Worm (Caenorhabditis elegans) whole organism, L4 larva: ENCODE results near the gene F54D5.15.
"Not testable (repeated sequence)": the region's sequence is repeated elsewhere in the genome, so short reads cannot be mapped to it uniquely, and the experiment has no call there.

Source experiments
- D1046.2 ChIP-seq: fragments of 200-800 bp; sonication (Bioruptor generic); IDR thresholded peaks from 2 replicates; pipeline ENCODE4 v1.3.6; 2022; ENCODE audit warnings: missing genetic modification characterization, missing compliant biosample characterization
- F37D6.2 ChIP-seq: sonication (generic microtip); optimal IDR thresholded peaks from 2 replicates; lab custom pipeline; 2016; ENCODE audit warnings: mild to moderate bottlenecking, missing genetic modification characterization, missing compliant biosample characterization
- Y48G9A.11 ChIP-seq: fragments of 200-800 bp; sonication (Bioruptor generic); IDR thresholded peaks from 2 replicates; pipeline ENCODE4 v1.3.6; 2022; ENCODE audit warnings: missing genetic modification reagents, missing genetic modification characterization, missing compliant biosample characterization
- aha-1 ChIP-seq: fragments of 150-350 bp; peaks from one replicate; lab custom pipeline; 2014; ENCODE audit warnings: missing biosample characterization, missing genetic modification characterization
- aly-2 ChIP-seq: sonication (generic microtip); optimal IDR thresholded peaks from 2 replicates; lab custom pipeline; 2018; ENCODE audit warnings: missing biosample characterization, missing genetic modification characterization
- arid-1 ChIP-seq: fragments of 200-800 bp; sonication (Bioruptor generic); conservative IDR thresholded peaks from 2 replicates; pipeline ENCODE4 v1.3.6; 2022; ENCODE audit warnings: missing genetic modification reagents, missing genetic modification characterization, missing compliant biosample characterization
- ceh-28 ChIP-seq: fragments of 150-350 bp; optimal IDR thresholded peaks from 2 replicates; lab custom pipeline; 2014; ENCODE audit warnings: missing biosample characterization, missing genetic modification reagents, missing genetic modification characterization
- ceh-44 ChIP-seq: fragments of 200-800 bp; sonication (Bioruptor generic); IDR thresholded peaks from 2 replicates; pipeline ENCODE4 v1.3.6; 2022; ENCODE audit warnings: missing genetic modification reagents, missing genetic modification characterization, missing compliant biosample characterization
- ces-1 ChIP-seq: fragments of 150-350 bp; sonication (generic microtip); optimal IDR thresholded peaks from 4 replicates; lab custom pipeline; 2014; ENCODE audit warnings: missing biosample characterization, missing genetic modification reagents, missing genetic modification characterization
- daf-12 ChIP-seq: fragments of 150-350 bp; optimal IDR thresholded peaks from 2 replicates; lab custom pipeline; 2014; ENCODE audit warnings: missing biosample characterization, missing genetic modification reagents, missing genetic modification characterization
- dmd-6 ChIP-seq: fragments of 200-800 bp; sonication (Bioruptor generic); IDR thresholded peaks from 2 replicates; pipeline ENCODE4 v1.3.6; 2022; ENCODE audit warnings: missing genetic modification reagents, missing genetic modification characterization, missing compliant biosample characterization
- dmd-8 ChIP-seq: fragments of 200-800 bp; sonication (Bioruptor generic); IDR thresholded peaks from 2 replicates; pipeline ENCODE4 v1.3.6; 2022; ENCODE audit warnings: missing genetic modification characterization, missing compliant biosample characterization
- dmd-9 ChIP-seq: fragments of 200-800 bp; sonication (Bioruptor generic); IDR thresholded peaks from 2 replicates; pipeline ENCODE4 v1.3.6; 2022; ENCODE audit warnings: missing genetic modification reagents, missing genetic modification characterization, missing compliant biosample characterization
- dve-1 ChIP-seq: sonication (generic microtip); optimal IDR thresholded peaks from 2 replicates; lab custom pipeline; 2017; ENCODE audit warnings: antibody characterized with exemption, mild to moderate bottlenecking, missing genetic modification characterization, missing compliant biosample characterization; ENCODE audit not compliant: insufficient read depth
- egl-43 ChIP-seq: fragments of 200-800 bp; sonication (Bioruptor generic); IDR thresholded peaks from 2 replicates; pipeline ENCODE4 v1.3.6; 2022; ENCODE audit warnings: missing genetic modification reagents, missing genetic modification characterization, missing compliant biosample characterization
- hlh-11 ChIP-seq: fragments of 200-800 bp; sonication (Bioruptor generic); optimal IDR thresholded peaks from 2 replicates; lab custom pipeline; 2018; ENCODE audit warnings: mild to moderate bottlenecking, missing genetic modification characterization, missing compliant biosample characterization
- hlh-30 ChIP-seq: sonication (generic microtip); optimal IDR thresholded peaks from 2 replicates; lab custom pipeline; 2017; ENCODE audit warnings: antibody characterized with exemption, mild to moderate bottlenecking, missing genetic modification characterization, missing compliant biosample characterization; ENCODE audit not compliant: insufficient read depth
- lin-1 ChIP-seq: fragments of 200-800 bp; sonication (Bioruptor generic); IDR thresholded peaks from 2 replicates; pipeline ENCODE4 v1.3.6; 2022; ENCODE audit warnings: missing genetic modification reagents, missing genetic modification characterization, missing compliant biosample characterization
- lin-13 ChIP-seq: fragments of 150-350 bp; optimal IDR thresholded peaks from 2 replicates; lab custom pipeline; 2014; ENCODE audit warnings: missing biosample characterization, missing genetic modification reagents, missing genetic modification characterization
- lin-38 ChIP-seq: fragments of 200-800 bp; sonication (Bioruptor generic); IDR thresholded peaks from 2 replicates; pipeline ENCODE4 v1.3.6; 2022; ENCODE audit warnings: missing genetic modification reagents, missing genetic modification characterization, missing compliant biosample characterization
- madf-5 ChIP-seq, 2 experiments: fragments of 200-800 bp; sonication (Bioruptor generic); IDR thresholded peaks; 2 replicates each; pipeline ENCODE4 v1.3.6; 2022; ENCODE audit warnings: missing compliant biosample characterization in 2 of 2, missing genetic modification characterization in 2 of 2
- mdl-1 ChIP-seq, 2 experiments: fragments of 150-350 bp in 1 of 2; sonication (generic microtip) in 1 of 2; optimal IDR thresholded peaks; 2 replicates each; lab custom pipeline; 2014 to 2017; ENCODE audit warnings: missing biosample characterization in 2 of 2, missing genetic modification characterization in 2 of 2
- mdt-29 ChIP-seq: fragments of 200-800 bp; sonication (Bioruptor generic); IDR thresholded peaks from 2 replicates; pipeline ENCODE4 v1.3.6; 2022; ENCODE audit warnings: missing genetic modification reagents, missing genetic modification characterization, missing compliant biosample characterization
- mep-1 ChIP-seq: fragments of 150-350 bp; sonication (generic microtip); optimal IDR thresholded peaks from 3 replicates; lab custom pipeline; 2014; ENCODE audit warnings: missing biosample characterization, missing genetic modification characterization
- mxl-3 ChIP-seq: fragments of 200-800 bp; sonication (Bioruptor generic); optimal IDR thresholded peaks from 2 replicates; lab custom pipeline; 2018; ENCODE audit warnings: mild to moderate bottlenecking, missing genetic modification characterization, missing compliant biosample characterization
- nhr-111 ChIP-seq: fragments of 200-800 bp; sonication (Bioruptor generic); optimal IDR thresholded peaks from 2 replicates; lab custom pipeline; 2018; ENCODE audit warnings: mild to moderate bottlenecking, missing genetic modification characterization, missing compliant biosample characterization
- nhr-28 ChIP-seq: fragments of 150-350 bp; optimal IDR thresholded peaks from 2 replicates; lab custom pipeline; 2014; ENCODE audit warnings: missing biosample characterization, missing genetic modification characterization
- nhr-41 ChIP-seq: fragments of 200-800 bp; sonication (Bioruptor generic); IDR thresholded peaks from 2 replicates; pipeline ENCODE4 v1.3.6; 2022; ENCODE audit warnings: missing genetic modification reagents, missing genetic modification characterization, missing compliant biosample characterization
- nhr-42 ChIP-seq: fragments of 200-800 bp; sonication (Bioruptor generic); IDR thresholded peaks from 2 replicates; pipeline ENCODE4 v1.3.6; 2022; ENCODE audit warnings: missing genetic modification characterization, missing compliant biosample characterization
- nhr-48 ChIP-seq: sonication (generic microtip); optimal IDR thresholded peaks from 2 replicates; lab custom pipeline; 2016; ENCODE audit warnings: mild to moderate bottlenecking, missing genetic modification characterization, missing compliant biosample characterization
- nhr-6 ChIP-seq: fragments of 150-350 bp; optimal IDR thresholded peaks from 2 replicates; lab custom pipeline; 2014; ENCODE audit warnings: missing biosample characterization, missing genetic modification characterization
- nhr-77 ChIP-seq: fragments of 150-350 bp; optimal IDR thresholded peaks from 2 replicates; lab custom pipeline; 2014; ENCODE audit warnings: missing biosample characterization, missing genetic modification characterization
- set-16 ChIP-seq: fragments of 200-800 bp; sonication (Bioruptor generic); IDR thresholded peaks from 2 replicates; pipeline ENCODE4 v1.3.6; 2022; ENCODE audit warnings: missing genetic modification reagents, missing genetic modification characterization, missing compliant biosample characterization
- snpc-4 ChIP-seq: fragments of 150-350 bp; optimal IDR thresholded peaks from 2 replicates; lab custom pipeline; 2014; ENCODE audit warnings: missing biosample characterization, missing genetic modification characterization
- spr-1 ChIP-seq: sonication (generic microtip); optimal IDR thresholded peaks from 2 replicates; lab custom pipeline; 2016; ENCODE audit warnings: mild to moderate bottlenecking, missing genetic modification characterization, missing compliant biosample characterization
- spr-3 ChIP-seq: fragments of 200-800 bp; sonication (Bioruptor generic); optimal IDR thresholded peaks from 2 replicates; lab custom pipeline; 2018; ENCODE audit warnings: mild to moderate bottlenecking, missing genetic modification characterization, missing compliant biosample characterization
- tra-1 ChIP-seq: fragments of 200-800 bp; sonication (Bioruptor generic); IDR thresholded peaks from 2 replicates; pipeline ENCODE4 v1.3.6; 2022; ENCODE audit warnings: missing genetic modification reagents, missing genetic modification characterization, missing compliant biosample characterization
- unc-62 ChIP-seq, 3 experiments: fragments of 150-350 bp in 1 of 3; sonication (generic microtip); optimal IDR thresholded peaks in 2 of 3; peaks in 1 of 3; 1 replicate in 1 of 3; 2 replicates in 2 of 3; lab custom pipeline; 2014 to 2017; ENCODE audit warnings: missing biosample characterization in 3 of 3, missing genetic modification characterization in 3 of 3, missing genetic modification reagents in 3 of 3, missing genotype in 1 of 3
- zfp-3 ChIP-seq: fragments of 200-800 bp; sonication (Bioruptor generic); conservative IDR thresholded peaks from 2 replicates; pipeline ENCODE4 v1.3.6; 2022; ENCODE audit warnings: missing genetic modification reagents, missing genetic modification characterization, missing compliant biosample characterization
- zip-2 ChIP-seq: fragments of 150-350 bp; optimal IDR thresholded peaks from 2 replicates; lab custom pipeline; 2014; ENCODE audit warnings: missing biosample characterization, missing genetic modification characterization

Gene F54D5.15

ce11 chrII:11566970-11567711 is 3.1 kb upstream of the F54D5.15 start, which contains the start of gene F54D5.5:
Gene F54D5.5, minus strand, starts transcription at chrII:11567020.
- TF ChIP-seq F37D6.2 (tag; lab: Kevin White, UChicago) (no peak), aly-2 (tag; lab: Kevin White, UChicago) (no peak), aha-1 (tag; lab: Kevin White, UChicago) (peak; percentile 43), mep-1 (no peak), lin-1 (no peak), Y48G9A.11 (GFP tag; lab: Robert Waterston, UW) (no peak), set-16 (GFP tag; lab: Robert Waterston, UW) (peak; percentile 68), unc-62 (GFP tag; optimal IDR thresholded peaks at IDR 0.05 in 1 of 2; lab: Kevin White, UChicago) (peak in 1 of 2 experiments; percentile 31), unc-62 (tag; optimal IDR thresholded peaks at IDR 0.05; lab: Kevin White, UChicago) (no peak), egl-43 (GFP tag; lab: Robert Waterston, UW) (peak; percentile 69; the same call in 1 of the 2 replicates), daf-12 (no peak), mdt-29 (GFP tag; lab: Robert Waterston, UW) (no peak), ces-1 (no peak), arid-1 (GFP tag; lab: Robert Waterston, UW) (no peak), spr-1 (tag; lab: Kevin White, UChicago) (no peak), spr-3 (GFP tag; lab: Kevin White, UChicago) (no peak), madf-5 (GFP tag; IDR thresholded peaks at IDR 0.05; lab: Robert Waterston, UW) (0 out of 4 replicates have a peak, but pooled peaks of 1 of the 2 experiments have one; percentile 60), nhr-48 (tag; lab: Kevin White, UChicago) (no peak), nhr-6 (tag; lab: Kevin White, UChicago) (peak; percentile 37), D1046.2 (GFP tag; lab: Robert Waterston, UW) (no peak), dve-1 (tag; lab: Kevin White, UChicago) (no peak), zip-2 (tag; lab: Kevin White, UChicago) (no peak)

DNA sequence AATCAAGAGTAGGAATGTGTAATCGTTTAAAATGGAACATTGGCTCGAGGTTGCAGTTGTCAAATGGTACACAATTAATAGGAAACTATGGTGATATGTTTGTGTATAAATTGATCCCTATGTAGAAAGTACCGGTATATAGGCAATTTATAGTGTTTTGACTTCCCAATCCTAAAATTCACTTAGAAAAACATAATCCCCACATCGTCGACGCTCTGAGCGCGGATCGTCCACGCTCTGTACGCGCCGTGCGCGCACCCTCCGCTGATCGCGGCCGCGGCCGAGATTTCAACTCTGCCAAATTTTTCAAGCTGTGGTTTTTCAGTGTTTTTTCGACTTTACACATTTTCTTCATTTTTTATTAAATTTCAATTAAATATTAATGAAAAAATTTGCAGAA is 7.7 kb downstream of the F54D5.15 start, which contains the start of gene F54D5.17:
Gene F54D5.17, plus strand, starts transcription at position 301 of the 400 bp plus-strand sequence.
- TF ChIP-seq tra-1 (no peak), set-16 (GFP tag; lab: Robert Waterston, UW) (peak; percentile 15; the same call in 1 of the 2 replicates)

DNA sequence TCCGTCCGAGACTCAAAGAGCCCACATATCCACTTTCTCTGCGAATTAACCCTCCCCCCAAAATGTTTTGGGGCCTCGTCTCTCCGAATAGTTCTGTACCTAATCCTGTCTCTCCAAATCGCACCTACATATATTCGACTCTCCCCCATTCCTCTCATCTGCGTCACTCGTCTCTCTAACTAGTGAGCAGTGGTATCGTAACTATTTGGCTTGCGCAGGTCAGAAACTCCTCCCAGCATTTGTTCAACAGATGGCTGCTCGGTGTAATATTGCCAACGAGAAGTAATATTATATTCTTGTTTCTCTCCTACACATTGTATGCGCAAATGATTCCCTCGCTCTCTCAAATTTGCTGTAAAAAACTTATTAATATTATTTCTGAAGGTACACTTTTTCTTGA is 8.4 kb downstream of the F54D5.15 start, which contains the start of gene F54D5.24:
Gene F54D5.24, plus strand, starts transcription at position 316 of the 400 bp plus-strand sequence.
- no peak for TF ChIP-seq mxl-3 (GFP tag; lab: Kevin White, UChicago)
- TF ChIP-seq dmd-8 (GFP tag; lab: Robert Waterston, UW), result no peak
- TF ChIP-seq nhr-28, result no peak
- no peak for TF ChIP-seq Y48G9A.11 (GFP tag; lab: Robert Waterston, UW)
- no peak for TF ChIP-seq nhr-111
- TF ChIP-seq spr-1 (tag; lab: Kevin White, UChicago), result no peak
- TF ChIP-seq dmd-6, result no peak
- TF ChIP-seq snpc-4 (tag; lab: Kevin White, UChicago), result no peak
- TF ChIP-seq mdl-1 (tag; optimal IDR thresholded peaks at IDR 0.05; lab: Kevin White, UChicago), result no peak

ce11 chrII:11551981-11552380 is 12.0 kb downstream of the F54D5.15 start, which contains the start of gene dhgd-1:
Gene dhgd-1, minus strand, starts transcription at chrII:11552081.
- TF ChIP-seq arid-1 (GFP tag; lab: Robert Waterston, UW); nhr-111; hlh-30 (tag; lab: Kevin White, UChicago): not testable (repeated sequence)

ce11 chrII:11547254-11547687 is 16.8 kb downstream of the F54D5.15 start, which contains the start of gene F54D5.7:
Gene F54D5.7, plus strand, starts transcription at chrII:11547517.
- TF ChIP-seq tra-1 (peak; percentile 46; the same call in 1 of the 2 replicates), dmd-9 (GFP tag; lab: Robert Waterston, UW) (no peak), hlh-11 (peak; percentile 76), madf-5 (GFP tag; IDR thresholded peaks at IDR 0.05; lab: Robert Waterston, UW) (0 out of 4 replicates have a peak, but pooled peaks of 1 of the 2 experiments have one; percentile 7), ceh-44 (GFP tag; lab: Robert Waterston, UW) (0 out of 2 replicates have a peak, but pooled peaks have one; percentile 19), nhr-41 (GFP tag; lab: Robert Waterston, UW) (0 out of 2 replicates have a peak, but pooled peaks have one; percentile 33), lin-38 (GFP tag; lab: Robert Waterston, UW) (peak; percentile 81), aha-1 (tag; lab: Kevin White, UChicago) (peak; percentile 97), zfp-3 (GFP tag; lab: Robert Waterston, UW) (peak; percentile 92), nhr-42 (GFP tag; lab: Robert Waterston, UW) (peak; percentile 68; the same call in 1 of the 2 replicates), nhr-77 (tag; lab: Kevin White, UChicago) (no peak), egl-43 (GFP tag; lab: Robert Waterston, UW) (peak; percentile 79), ceh-28 (tag; lab: Kevin White, UChicago) (peak; percentile 34), mep-1 (peak; percentile 77), lin-13 (GFP tag; lab: Kevin White, UChicago) (peak; percentile 81)
